Fruit fly (Drosophila melanogaster): ENCODE results near the gene CG10195.
A peak's percentile ranks its signal among the peaks of the same experiment; 100 is the strongest.

- TF ChIP-seq lola (GFP tag; optimal IDR thresholded peaks at IDR 0.05) (no peak), Abd-B (GFP tag; optimal IDR thresholded peaks at IDR 0.05) (no peak), Rel (GFP tag; optimal IDR thresholded peaks at IDR 0.05) (no peak), Rel (tag; optimal IDR thresholded peaks at IDR 0.05) (no peak), Myc (optimal IDR thresholded peaks at IDR 0.05) (no peak), rgr (GFP tag; optimal IDR thresholded peaks at IDR 0.05) (no peak), Jra (GFP tag; optimal IDR thresholded peaks at IDR 0.05) (no peak), sv (GFP tag; optimal IDR thresholded peaks at IDR 0.05) (no peak), br (GFP tag; optimal IDR thresholded peaks at IDR 0.05) (no peak), pan (optimal IDR thresholded peaks at IDR 0.05) (no peak), brk (GFP tag; optimal IDR thresholded peaks at IDR 0.05) (no peak), woc (GFP tag; optimal IDR thresholded peaks at IDR 0.05) (no peak), h (GFP tag; optimal IDR thresholded peaks at IDR 0.05) (peak; percentile 14), usp (GFP tag; optimal IDR thresholded peaks at IDR 0.05) (no peak)
Measured at dm6 chr2L:19434260-19434659, 50.2 kb downstream of the CG10195 start.

Measured in whole organism, wandering third instar larva.